Worm (Caenorhabditis elegans): ENCODE results near the gene C31E10.11.

The C31E10.11 gene

DNA sequence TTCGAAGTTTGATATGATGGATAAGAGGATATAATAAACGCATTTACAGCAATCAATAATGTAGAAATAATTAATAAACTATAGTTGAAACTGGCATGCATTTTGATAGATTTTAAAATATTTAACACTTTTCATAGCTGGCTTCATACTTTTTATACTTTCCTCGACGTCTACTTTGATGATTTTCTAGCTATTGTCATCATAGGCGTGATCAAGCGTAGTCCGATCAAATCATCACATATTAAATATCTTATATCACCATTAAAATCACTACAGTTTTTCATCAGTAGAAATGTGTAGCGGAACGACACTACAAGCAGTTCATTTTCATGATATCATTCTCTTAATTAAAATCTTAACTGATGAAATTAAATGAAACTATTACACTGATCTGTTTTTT lies 24.8 kb upstream of the C31E10.11 start, which contains the start of gene C04C11.25:
Gene C04C11.25, minus strand, starts transcription at position 101 of the 400 bp plus-strand sequence.
- TF ChIP-seq lin-14 (GFP tag; optimal IDR thresholded peaks at IDR 0.05) (no peak), ama-1 (optimal IDR thresholded peaks at IDR 0.05) (no peak), unc-86 (tag; optimal IDR thresholded peaks at IDR 0.05) (no peak), sup-37 (GFP tag; optimal IDR thresholded peaks at IDR 0.05) (no peak), C34B4.2 (tag; optimal IDR thresholded peaks at IDR 0.05) (no peak), fkh-10 (GFP tag; optimal IDR thresholded peaks at IDR 0.05) (no peak), mab-9 (GFP tag; IDR thresholded peaks at IDR 0.05) (no peak), hlh-4 (tag; optimal IDR thresholded peaks at IDR 0.05) (no peak), C04F5.9 (tag; optimal IDR thresholded peaks at IDR 0.05) (no peak), unc-130 (tag; optimal IDR thresholded peaks at IDR 0.05) (no peak), hpl-2 (GFP tag; optimal IDR thresholded peaks at IDR 0.05) (no peak), nhr-84 (tag; optimal IDR thresholded peaks at IDR 0.05) (no peak), mef-2 (tag; optimal IDR thresholded peaks at IDR 0.05) (no peak), pqm-1 (tag; optimal IDR thresholded peaks at IDR 0.05) (no peak)

ce11 chrX:14012417-14012816 lies 21.8 kb upstream of the C31E10.11 start, which contains the start of gene tbc-19:
TSS of gene tbc-19 (minus strand) at chrX:14012517.
- no peak for TF ChIP-seq nhr-11 (tag; optimal IDR thresholded peaks at IDR 0.05)
- no peak for TF ChIP-seq hlh-17 (GFP tag; optimal IDR thresholded peaks at IDR 0.05; ENCODE audit: borderline replicate concordance)
- no peak for TF ChIP-seq unc-130 (tag; optimal IDR thresholded peaks at IDR 0.05)
- TF ChIP-seq ceh-82 (tag; optimal IDR thresholded peaks at IDR 0.05), result no peak
- no peak for TF ChIP-seq efl-3 (GFP tag; optimal IDR thresholded peaks at IDR 0.05)
- TF ChIP-seq nhr-85 (tag), result no peak
- TF ChIP-seq hpl-2 (GFP tag; optimal IDR thresholded peaks at IDR 0.05), result no peak
- no peak for TF ChIP-seq ceh-8 (GFP tag; optimal IDR thresholded peaks at IDR 0.05)
- TF ChIP-seq sptf-1 (tag; optimal IDR thresholded peaks at IDR 0.05), result no peak
- TF ChIP-seq mdl-1 (tag; optimal IDR thresholded peaks at IDR 0.05), result no peak
- TF ChIP-seq fkh-8 (tag; optimal IDR thresholded peaks at IDR 0.05), result no peak
- TF ChIP-seq nhr-71 (tag; optimal IDR thresholded peaks at IDR 0.05), result no peak
- TF ChIP-seq rnt-1 (tag; optimal IDR thresholded peaks at IDR 0.05), result no peak
- no peak for TF ChIP-seq Y116A8C.19 (tag; optimal IDR thresholded peaks at IDR 0.05; ENCODE audit: borderline replicate concordance)
- TF ChIP-seq skn-1 (tag; optimal IDR thresholded peaks at IDR 0.05), result no peak
- no peak for TF ChIP-seq lin-35 (GFP tag; optimal IDR thresholded peaks at IDR 0.05)
- no peak for TF ChIP-seq nhr-90 (tag; optimal IDR thresholded peaks at IDR 0.05; ENCODE audit: poor library complexity)
- TF ChIP-seq C16A3.4 (tag; optimal IDR thresholded peaks at IDR 0.05), result no peak
- TF ChIP-seq nhr-84 (tag; optimal IDR thresholded peaks at IDR 0.05), result no peak
- no peak for TF ChIP-seq ztf-11 (tag; optimal IDR thresholded peaks at IDR 0.05)

- TF ChIP-seq lir-3 (tag; optimal IDR thresholded peaks at IDR 0.05; ENCODE audit: poor library complexity), result no peak
- TF ChIP-seq mef-2 (tag; optimal IDR thresholded peaks at IDR 0.05), result no peak
- no peak for TF ChIP-seq lin-35 (GFP tag; optimal IDR thresholded peaks at IDR 0.05)
- TF ChIP-seq hpl-2 (GFP tag; optimal IDR thresholded peaks at IDR 0.05), result no peak
- TF ChIP-seq snpc-4 (tag; optimal IDR thresholded peaks at IDR 0.05), result peak; percentile 9
These were observed 17.6 kb upstream of the C31E10.11 start for ce11 chrX:14008130-14008529.

DNA sequence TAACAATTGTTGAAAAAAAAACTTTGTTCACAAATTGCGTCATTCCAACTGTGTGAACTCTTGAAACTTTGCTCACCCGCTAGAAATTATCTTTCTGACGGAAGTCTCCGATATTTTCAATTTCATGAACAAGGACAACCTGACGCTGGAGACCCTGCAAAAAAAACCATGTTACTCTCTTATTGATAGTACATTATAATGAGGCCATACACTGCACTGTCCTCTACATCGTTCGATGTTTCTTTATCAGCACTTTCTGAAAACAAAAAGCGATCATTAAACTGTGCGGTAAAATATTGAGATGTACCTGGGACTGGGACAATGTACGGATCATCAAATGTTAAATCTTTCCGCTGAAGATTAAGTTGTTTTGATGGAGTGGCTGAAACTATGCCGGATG lies 13.0 kb upstream of the C31E10.11 start:
- TF ChIP-seq pax-3 (tag; optimal IDR thresholded peaks at IDR 0.05) (no peak), elt-2 (tag; optimal IDR thresholded peaks at IDR 0.05) (peak; percentile 30)

- no peak for TF ChIP-seq lin-35 (GFP tag; optimal IDR thresholded peaks at IDR 0.05)
- no peak for TF ChIP-seq snpc-4 (tag; optimal IDR thresholded peaks at IDR 0.05)
- no peak for TF ChIP-seq fos-1 (tag; optimal IDR thresholded peaks at IDR 0.05)
- TF ChIP-seq grh-1 (GFP tag; IDR thresholded peaks at IDR 0.05), result no peak
- TF ChIP-seq ceh-88 (GFP tag; IDR thresholded peaks at IDR 0.05), result no peak
- TF ChIP-seq rnt-1 (tag; optimal IDR thresholded peaks at IDR 0.05), result no peak
- no peak for TF ChIP-seq vab-15 (tag; optimal IDR thresholded peaks at IDR 0.05)
- TF ChIP-seq efl-1 (optimal IDR thresholded peaks at IDR 0.05), result no peak
- TF ChIP-seq efl-1 (GFP tag; optimal IDR thresholded peaks at IDR 0.05 in 1 of 2), result peak in 1 of 2 experiments; percentile 9
These were observed 12.2 kb upstream of the C31E10.11 start for ce11 chrX:14002739-14003138.

Data from whole organism, L1 larva.